Fruit fly (Drosophila melanogaster): ENCODE results near the gene Pvr.

The Pvr gene

DNA sequence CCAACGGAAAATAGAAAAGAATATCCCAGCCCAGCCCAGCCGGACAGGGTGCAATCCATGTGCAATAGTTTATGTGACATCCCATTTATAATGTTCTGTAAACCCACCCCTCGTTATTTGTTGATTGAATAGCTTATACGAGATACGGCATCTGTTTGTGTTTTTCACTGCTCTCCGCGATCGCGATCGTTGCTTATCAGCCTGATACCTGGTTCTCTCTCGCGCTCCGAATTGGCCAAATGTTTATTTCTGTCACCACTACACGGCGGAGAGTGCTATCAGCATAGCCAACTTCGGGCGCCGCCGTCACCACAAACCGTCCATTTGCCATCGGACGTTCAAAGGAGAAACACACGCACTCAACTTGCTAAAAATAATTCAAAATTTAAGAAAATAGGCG lies 25.7 kb downstream of the Pvr start, which contains the start of gene CG8353:
Gene CG8353 (plus strand): TSS at position 59 of the 400 bp plus-strand sequence.
- no peak for TF ChIP-seq CG17801 (GFP tag; optimal IDR thresholded peaks at IDR 0.05; ENCODE audit: partially characterized antibody)

DNA sequence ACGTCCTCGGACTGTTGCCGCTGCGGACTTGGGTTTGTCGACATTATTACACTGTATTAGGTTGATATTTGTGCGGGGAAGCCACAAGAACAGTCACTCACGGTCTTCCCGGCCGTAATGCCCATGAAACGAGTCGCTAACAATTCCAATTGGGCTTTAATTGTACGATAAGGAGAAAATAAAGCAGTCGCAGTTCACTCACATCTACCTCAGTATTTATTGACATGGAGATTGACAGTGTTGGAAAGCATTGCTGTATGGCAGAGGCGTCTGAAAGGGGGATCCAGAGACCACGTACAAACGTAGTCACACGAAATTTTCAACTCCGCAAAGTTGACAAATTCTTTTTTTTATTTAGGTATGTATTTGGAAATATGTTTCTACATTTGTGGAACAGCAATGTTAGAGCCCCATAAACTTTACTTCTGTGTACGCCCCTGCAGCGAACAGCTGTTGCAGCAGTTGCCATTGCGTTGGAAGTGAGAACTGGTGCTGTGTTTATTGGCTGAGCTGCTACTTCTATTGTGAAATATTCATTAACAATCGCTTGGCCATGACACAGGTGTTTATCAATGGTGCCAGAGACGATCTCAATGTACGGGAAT lies 26.9 kb downstream of the Pvr start, which contains the start of the genes CG8372 and CG8360:
Gene CG8372 (minus strand): TSS at position 237 of the 605 bp plus-strand sequence.
Gene CG8360 (plus strand): TSS at position 294 of the 605 bp plus-strand sequence.
- peak; percentile 98 for TF ChIP-seq CG17801 (GFP tag; optimal IDR thresholded peaks at IDR 0.05; ENCODE audit: partially characterized antibody)

DNA sequence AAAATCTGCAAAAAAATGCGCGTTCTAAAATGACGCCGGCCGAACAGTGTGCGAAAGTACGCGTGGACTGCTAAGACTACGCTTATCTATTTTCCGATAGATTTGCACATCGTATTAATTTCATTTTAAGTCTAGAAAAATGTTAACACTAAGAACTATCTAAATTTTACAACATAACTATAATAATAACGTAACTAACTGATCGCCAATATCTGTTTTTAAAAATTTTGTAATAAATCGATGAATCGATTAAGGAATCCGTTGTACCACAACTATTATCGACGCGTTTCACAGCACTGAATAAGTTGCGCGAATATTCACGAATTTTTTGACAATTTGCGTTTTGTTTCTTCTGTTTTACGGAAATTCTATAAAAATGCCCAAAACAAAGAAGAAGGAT lies 28.6 kb downstream of the Pvr start, which contains the start of gene Ssb-c31a:
Gene Ssb-c31a (plus strand): TSS at position 278 of the 400 bp plus-strand sequence.
- TF ChIP-seq CG17801 (GFP tag; optimal IDR thresholded peaks at IDR 0.05; ENCODE audit: partially characterized antibody), result peak; percentile 78

DNA sequence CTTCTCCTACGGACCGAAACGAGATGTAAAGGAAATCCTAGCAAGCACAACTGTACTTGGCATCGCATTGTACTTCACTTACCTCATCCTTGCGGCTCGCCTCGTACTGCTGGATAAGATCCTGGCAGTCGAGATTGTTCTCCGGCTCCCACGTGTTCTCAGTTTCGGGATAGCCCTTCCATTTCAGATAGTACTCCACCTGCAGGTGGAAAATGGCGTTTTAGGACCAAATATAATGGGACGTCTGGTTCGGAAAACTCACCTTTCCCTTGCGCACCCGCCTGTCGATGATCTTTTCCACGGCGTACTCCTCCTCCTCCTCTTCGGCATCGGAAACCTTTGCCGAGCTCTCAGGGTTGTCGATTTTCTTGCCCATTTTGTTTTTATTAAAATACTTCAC lies 29.2 kb downstream of the Pvr start:
- TF ChIP-seq CG17801 (GFP tag; optimal IDR thresholded peaks at IDR 0.05; ENCODE audit: partially characterized antibody), result no peak

DNA sequence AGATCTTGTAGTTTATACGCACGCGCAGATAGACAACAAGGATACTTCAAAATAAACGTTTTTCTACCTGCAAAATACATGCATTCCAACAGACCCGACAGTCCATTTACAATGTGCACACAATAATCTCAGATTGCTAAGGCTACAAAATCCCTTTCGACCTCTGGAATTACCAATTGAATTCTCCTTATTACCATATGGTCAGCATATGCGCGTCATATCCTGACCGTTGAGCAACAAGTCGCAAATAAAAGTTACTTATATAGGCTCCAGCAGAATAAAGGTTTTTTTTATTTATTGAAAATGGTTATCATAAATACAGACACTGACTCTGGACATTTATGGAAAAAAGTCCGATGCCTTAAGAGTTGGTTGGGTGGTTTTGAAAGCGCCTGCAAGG lies 30.3 kb downstream of the Pvr start:
- TF ChIP-seq CG17801 (GFP tag; optimal IDR thresholded peaks at IDR 0.05; ENCODE audit: partially characterized antibody), result no peak

DNA sequence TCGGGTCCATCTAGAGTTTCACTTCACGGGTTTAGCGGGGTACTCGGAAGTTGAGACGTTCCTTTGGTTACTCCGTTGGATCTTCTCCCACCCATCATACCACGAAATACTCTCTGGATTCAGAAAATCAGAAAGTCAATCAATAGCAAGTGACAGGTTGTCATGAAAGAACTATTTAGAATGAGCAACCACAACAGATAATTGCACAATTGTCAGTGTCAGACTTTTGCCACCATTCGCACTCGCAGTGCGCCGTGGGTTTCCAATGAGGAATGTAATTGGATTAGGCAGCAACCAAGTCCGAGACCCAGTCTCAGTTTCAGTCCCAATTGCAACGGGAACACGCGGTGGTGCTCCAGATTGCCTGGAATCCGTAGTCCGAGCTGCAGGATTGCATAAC lies 33.8 kb downstream of the Pvr start, which contains the start of gene CG8419:
Gene CG8419 (plus strand): TSS at position 301 of the 400 bp plus-strand sequence.
- TF ChIP-seq CG17801 (GFP tag; optimal IDR thresholded peaks at IDR 0.05; ENCODE audit: partially characterized antibody), result no peak

DNA sequence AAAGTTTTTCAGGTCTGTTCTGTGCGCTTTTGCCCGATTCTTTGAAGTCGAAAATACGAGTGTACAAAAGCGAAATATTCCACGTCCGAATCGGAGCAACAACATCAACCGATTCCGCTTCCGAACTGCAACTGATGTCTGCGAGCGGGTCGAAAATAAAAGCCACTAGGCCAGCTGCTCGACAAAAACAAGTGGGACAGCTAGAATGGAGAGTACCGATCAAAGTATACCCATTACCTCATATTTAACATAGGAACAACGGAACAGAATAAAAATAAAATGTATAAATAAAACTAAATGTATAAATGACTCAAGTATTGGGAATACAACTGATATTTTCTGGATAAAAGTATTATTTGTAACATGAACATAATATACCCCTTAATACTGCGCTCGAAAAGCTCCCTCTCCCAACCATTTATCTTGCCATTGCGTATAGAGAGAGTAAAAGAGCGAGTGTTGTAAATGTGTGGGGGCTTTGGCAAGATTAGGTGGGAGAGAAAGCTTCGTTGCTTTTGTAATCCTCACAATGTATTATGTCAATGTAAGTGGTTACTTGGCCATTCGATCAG lies 34.6 kb downstream of the Pvr start, which contains the start of gene SLC5A11:
Gene SLC5A11 (minus strand): TSS at position 137 of the 572 bp plus-strand sequence.
- TF ChIP-seq CG17801 (GFP tag; optimal IDR thresholded peaks at IDR 0.05; ENCODE audit: partially characterized antibody), result peak; percentile 100

DNA sequence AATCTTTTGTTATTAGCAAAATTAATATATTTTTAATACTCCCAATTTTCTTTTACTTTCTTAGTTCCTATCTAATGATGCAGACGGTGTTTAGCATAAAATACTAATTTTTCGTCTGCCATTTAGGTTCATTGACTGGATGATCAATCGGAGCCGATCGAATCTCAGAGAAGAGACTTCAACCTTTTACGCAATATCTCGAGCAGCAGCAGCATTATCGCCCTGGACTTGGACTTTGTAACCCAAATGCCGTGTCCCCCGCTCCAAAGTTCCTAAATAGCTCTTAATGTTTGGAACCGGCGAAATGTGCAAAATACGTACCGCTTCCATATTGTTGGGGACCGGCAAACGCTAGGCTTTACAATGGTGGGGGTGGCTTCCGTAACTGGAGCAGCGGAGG lies 35.3 kb downstream of the Pvr start:
- no peak for TF ChIP-seq CG17801 (GFP tag; optimal IDR thresholded peaks at IDR 0.05; ENCODE audit: partially characterized antibody)

DNA sequence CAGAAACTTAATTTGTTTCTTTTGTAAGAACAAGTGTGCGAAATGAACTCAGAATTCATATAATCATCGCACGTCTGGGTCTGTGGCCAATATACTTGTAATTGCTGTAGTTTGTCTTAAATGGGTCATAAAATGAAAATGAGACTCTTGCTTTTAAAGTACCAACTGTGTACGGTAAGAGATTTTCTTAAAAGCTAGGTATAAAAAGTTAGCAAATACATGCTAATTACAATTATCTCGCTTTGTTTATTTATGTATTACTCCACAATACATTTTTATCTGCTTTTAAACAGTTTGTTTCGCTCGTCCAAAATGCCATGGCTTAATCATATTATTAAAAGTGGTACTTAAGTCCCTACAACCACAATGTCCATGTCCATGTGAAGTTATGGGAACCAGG lies 35.9 kb downstream of the Pvr start:
- peak; percentile 61 for TF ChIP-seq CG17801 (GFP tag; optimal IDR thresholded peaks at IDR 0.05; ENCODE audit: partially characterized antibody)

DNA sequence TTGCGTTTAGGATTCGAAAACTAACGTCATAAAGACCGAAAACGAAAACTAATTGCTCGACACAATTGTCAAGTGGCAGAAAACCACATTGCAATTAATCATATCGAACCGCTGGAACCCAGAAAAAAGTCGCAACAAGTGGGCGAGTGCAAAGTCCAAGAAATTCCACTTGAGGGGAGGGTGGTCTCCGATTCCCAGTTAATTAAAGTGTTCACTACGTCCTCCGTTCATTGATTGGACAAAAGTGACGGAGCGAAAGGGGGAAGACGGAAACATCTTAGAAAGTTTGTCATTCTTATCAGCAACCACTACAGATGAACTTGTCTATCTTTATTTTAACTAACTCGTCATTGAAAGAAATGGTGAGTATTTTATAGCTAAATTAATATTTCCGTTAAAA lies 37.1 kb downstream of the Pvr start:
- no peak for TF ChIP-seq CG17801 (GFP tag; optimal IDR thresholded peaks at IDR 0.05; ENCODE audit: partially characterized antibody)

DNA sequence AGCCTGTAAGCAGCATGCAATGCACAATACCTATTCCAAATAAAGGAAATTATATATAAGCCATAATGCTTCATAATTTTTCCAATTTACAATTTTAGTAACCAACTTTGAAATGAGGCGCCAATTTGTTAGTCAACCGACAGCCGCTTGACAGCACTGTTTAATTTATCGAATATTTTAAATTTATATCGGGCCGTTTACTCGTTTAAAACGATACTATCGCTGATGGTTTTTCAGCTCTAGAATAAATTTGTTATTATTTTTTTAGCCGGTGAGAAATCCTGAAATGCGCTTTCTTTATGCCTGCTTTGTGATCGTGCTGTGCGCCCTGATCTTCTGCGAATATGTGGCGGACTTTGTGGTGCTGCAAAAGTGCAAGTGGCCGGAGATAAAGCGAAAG lies 40.9 kb downstream of the Pvr start, which contains the start of gene PGAP5:
Gene PGAP5 (plus strand): TSS at position 126 of the 400 bp plus-strand sequence.
- TF ChIP-seq CG17801 (GFP tag; optimal IDR thresholded peaks at IDR 0.05; ENCODE audit: partially characterized antibody), result peak; percentile 45

DNA sequence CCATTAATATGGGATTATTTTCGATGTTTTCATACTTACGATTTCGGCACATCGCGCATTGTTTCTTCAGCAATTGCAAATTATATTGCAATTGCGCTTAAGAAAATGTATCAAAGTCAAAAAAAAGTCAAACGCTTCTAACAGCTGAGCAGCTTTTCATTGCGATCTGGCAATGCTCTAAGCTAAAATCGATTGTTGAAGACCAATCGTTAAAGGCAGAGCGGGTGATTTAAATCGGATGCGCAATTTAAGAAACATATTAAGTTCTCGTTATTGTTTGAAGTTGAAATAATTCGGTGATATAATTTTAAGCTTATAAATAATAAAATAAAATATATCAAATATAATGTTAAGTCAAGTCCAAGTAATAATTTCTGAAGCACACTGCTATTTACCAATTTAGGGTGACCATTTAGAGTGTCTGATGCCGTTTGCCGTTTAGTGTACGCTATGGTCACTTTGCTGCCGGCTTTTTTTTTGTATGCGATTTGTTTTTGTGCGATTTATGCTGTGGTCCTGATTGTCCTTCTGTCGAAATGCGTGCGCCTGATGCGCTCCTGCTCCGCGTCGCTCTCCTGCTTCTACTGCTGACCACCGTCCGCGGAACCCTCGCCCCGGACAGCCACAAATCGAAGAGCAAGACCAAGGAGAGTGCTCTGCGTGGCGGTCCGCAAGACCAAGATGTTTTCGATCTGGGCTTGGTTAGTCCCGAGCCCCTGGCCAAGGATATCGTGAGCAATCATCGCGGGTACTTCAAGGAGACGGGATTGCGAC lies 42.7 kb downstream of the Pvr start, which contains the start of the genes CG8475 and CG8460:
Gene CG8475 (minus strand): TSS at position 162 of the 774 bp plus-strand sequence.
Gene CG8460 (plus strand): TSS at position 437 of the 774 bp plus-strand sequence.
- TF ChIP-seq CG17801 (GFP tag; optimal IDR thresholded peaks at IDR 0.05; ENCODE audit: partially characterized antibody), result no peak

DNA sequence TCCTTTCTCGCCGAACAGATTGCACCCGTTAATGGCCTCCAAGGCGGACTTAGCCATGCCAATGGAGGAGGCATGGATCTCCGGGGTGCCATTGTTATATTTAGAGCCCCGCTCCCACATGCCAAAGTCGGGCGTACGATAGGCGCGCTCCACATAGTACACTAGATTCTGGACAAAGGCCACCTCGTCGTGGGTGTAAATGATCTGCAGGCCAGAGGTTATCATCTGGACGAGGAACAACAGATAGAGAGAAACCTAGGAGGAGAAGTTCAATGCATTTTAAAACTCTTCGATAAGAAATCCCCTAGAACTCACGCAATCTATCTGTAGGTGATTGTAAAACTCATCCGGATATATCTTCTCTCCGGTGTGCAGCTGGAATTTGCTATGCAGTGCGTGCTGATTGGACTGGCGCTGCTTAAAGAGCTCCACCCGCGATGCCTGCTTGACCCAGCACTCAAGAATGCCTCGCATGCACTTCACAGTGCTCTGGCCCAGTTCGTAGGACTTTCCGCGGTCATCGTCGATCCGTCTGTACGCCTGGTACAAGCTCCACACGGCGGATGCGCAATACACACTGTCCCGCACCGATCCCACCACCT lies 43.9 kb downstream of the Pvr start:
- no peak for TF ChIP-seq CG17801 (GFP tag; optimal IDR thresholded peaks at IDR 0.05; ENCODE audit: partially characterized antibody)

DNA sequence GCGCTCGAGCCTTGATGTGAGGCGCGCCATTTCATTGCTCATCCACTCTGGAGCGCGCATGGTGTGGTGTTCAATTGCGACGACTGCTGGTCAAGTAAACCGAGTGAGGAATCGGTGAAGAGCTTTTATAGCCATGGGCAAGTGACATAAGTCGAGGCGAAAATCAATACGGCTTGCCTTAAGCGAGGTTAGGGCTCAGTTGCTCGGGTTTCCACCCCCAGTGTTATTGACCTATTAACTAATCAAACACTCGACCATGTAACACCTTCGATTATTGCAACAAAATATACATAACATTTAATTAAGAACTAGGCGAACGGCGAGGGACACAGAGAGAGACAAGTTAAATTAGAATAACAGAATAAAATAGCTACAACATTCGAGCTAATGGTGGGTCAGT lies 49.0 kb downstream of the Pvr start, which contains the start of gene CG34134:
Gene CG34134 (minus strand): TSS at position 101 of the 400 bp plus-strand sequence.
- no peak for TF ChIP-seq CG17801 (GFP tag; optimal IDR thresholded peaks at IDR 0.05; ENCODE audit: partially characterized antibody)

DNA sequence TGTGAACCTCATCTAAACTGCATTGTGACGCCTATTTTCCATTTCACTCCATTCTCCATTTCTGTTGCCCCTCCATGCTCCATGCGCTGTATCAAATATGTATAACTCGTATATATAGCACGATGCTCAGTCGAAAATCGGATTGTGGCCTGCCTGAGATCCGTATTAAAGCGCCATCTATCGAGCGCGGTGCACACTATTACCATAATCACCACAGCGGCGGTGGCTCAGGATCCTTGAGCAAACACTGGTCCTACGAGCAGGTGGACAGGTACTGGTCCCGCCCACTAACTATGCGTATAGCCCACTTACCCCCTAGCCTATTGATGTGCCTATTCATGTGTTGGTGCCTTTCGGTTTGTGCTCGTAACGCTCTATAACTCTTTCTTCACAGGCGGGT lies 54.7 kb downstream of the Pvr start:
- no peak for TF ChIP-seq CG17801 (GFP tag; optimal IDR thresholded peaks at IDR 0.05; ENCODE audit: partially characterized antibody)

Data from ovary, adult (tissue).